Fruit fly (Drosophila melanogaster): ENCODE results near the gene CG10553.
A peak's percentile ranks its signal among the peaks of the same experiment; 100 is the strongest.

The CG10553 gene

DNA sequence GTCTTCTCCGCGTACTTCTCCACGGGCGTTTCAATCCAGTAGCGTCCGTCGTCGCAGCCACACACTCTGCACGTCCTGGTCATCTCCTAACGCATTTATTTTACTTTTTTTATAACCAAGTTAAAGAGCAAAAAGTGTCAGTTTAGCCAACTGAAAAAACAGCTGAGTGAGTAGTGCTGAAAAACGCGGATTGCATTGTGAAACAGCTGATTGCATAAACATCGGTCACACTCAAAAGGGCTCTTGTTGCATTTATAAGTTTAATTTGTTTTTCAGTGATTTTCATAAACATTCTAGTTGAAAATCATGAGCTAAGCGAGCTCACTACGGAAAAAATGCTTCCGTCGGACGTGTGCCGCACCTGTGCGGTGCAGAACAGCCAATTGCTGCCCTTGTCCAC lies 17.2 kb upstream of the CG10553 start, which contains the start of the genes CG10669 and CG11902 (continued):
- peak; percentile 11 for TF ChIP-seq BEAF-32 (GFP tag; optimal IDR thresholded peaks at IDR 0.05)
- TF ChIP-seq slbo (GFP tag; IDR thresholded peaks at IDR 0.05), result no peak
- no peak for TF ChIP-seq CG6654 (GFP tag; optimal IDR thresholded peaks at IDR 0.05)
- TF ChIP-seq Dp (GFP tag; optimal IDR thresholded peaks at IDR 0.05), result peak; percentile 3
- TF ChIP-seq CG10267 (tag; optimal IDR thresholded peaks at IDR 0.05), result peak; percentile 91
- no peak for TF ChIP-seq maf-S (GFP tag; optimal IDR thresholded peaks at IDR 0.05)
- TF ChIP-seq CG10209 (GFP tag; optimal IDR thresholded peaks at IDR 0.05), result no peak
- peak; percentile 40 for TF ChIP-seq pzg (GFP tag; optimal IDR thresholded peaks at IDR 0.05)
- no peak for TF ChIP-seq lbe (GFP tag; optimal IDR thresholded peaks at IDR 0.05)
- TF ChIP-seq CG4617 (GFP tag; optimal IDR thresholded peaks at IDR 0.05; ENCODE audit: borderline replicate concordance), result peak; percentile 29
- TF ChIP-seq ci (GFP tag; IDR thresholded peaks at IDR 0.05), result 0 out of 3 replicates have a peak, but pooled peaks have one; percentile 9
- TF ChIP-seq Sin3A (optimal IDR thresholded peaks at IDR 0.05), result peak; percentile 3
- no peak for TF ChIP-seq Oli (tag; optimal IDR thresholded peaks at IDR 0.05)
- no peak for TF ChIP-seq Chrac-16 (GFP tag; optimal IDR thresholded peaks at IDR 0.05)
- TF ChIP-seq hth (optimal IDR thresholded peaks at IDR 0.05), result no peak
- TF ChIP-seq CG18599 (GFP tag; optimal IDR thresholded peaks at IDR 0.05), result no peak
- TF ChIP-seq tap (tag; optimal IDR thresholded peaks at IDR 0.05), result no peak
- TF ChIP-seq CG2875 (GFP tag; optimal IDR thresholded peaks at IDR 0.05), result no peak
- TF ChIP-seq CG6791 (GFP tag; IDR thresholded peaks at IDR 0.05; ENCODE audit: partially characterized antibody), result 0 out of 3 replicates have a peak, but pooled peaks have one; percentile 23
- no peak for TF ChIP-seq CG7745 (tag; optimal IDR thresholded peaks at IDR 0.05)
- TF ChIP-seq Hmx (GFP tag; optimal IDR thresholded peaks at IDR 0.05), result no peak
- peak; percentile 39 for TF ChIP-seq MESR4 (GFP tag; optimal IDR thresholded peaks at IDR 0.05)
- TF ChIP-seq MBD-R2 (GFP tag; IDR thresholded peaks at IDR 0.05), result peak; percentile 97
- TF ChIP-seq NC2β (GFP tag; optimal IDR thresholded peaks at IDR 0.05), result no peak
- 0 out of 4 replicates have a peak, but pooled peaks have one; percentile 31 for TF ChIP-seq Dll (GFP tag; IDR thresholded peaks at IDR 0.05; ENCODE audit: partially characterized antibody)
- peak; percentile 86 to 98 for TF ChIP-seq crp (GFP tag; optimal IDR thresholded peaks at IDR 0.05)
- TF ChIP-seq CG10543 (GFP tag; optimal IDR thresholded peaks at IDR 0.05), result no peak
- TF ChIP-seq CG13287 (GFP tag; IDR thresholded peaks at IDR 0.05; ENCODE audit: partially characterized antibody), result peak; percentile 26; the same call in 1 of the 2 replicates
- 0 out of 2 replicates have a peak, but pooled peaks have one; percentile 14 for TF ChIP-seq unc-4 (GFP tag; IDR thresholded peaks at IDR 0.05; ENCODE audit: partially characterized antibody)
- peak; percentile 76 for TF ChIP-seq stwl (tag; optimal IDR thresholded peaks at IDR 0.05)
- TF ChIP-seq sd (tag; optimal IDR thresholded peaks at IDR 0.05), result no peak
- TF ChIP-seq gfzf (GFP tag; optimal IDR thresholded peaks at IDR 0.05), result peak; percentile 47

DNA sequence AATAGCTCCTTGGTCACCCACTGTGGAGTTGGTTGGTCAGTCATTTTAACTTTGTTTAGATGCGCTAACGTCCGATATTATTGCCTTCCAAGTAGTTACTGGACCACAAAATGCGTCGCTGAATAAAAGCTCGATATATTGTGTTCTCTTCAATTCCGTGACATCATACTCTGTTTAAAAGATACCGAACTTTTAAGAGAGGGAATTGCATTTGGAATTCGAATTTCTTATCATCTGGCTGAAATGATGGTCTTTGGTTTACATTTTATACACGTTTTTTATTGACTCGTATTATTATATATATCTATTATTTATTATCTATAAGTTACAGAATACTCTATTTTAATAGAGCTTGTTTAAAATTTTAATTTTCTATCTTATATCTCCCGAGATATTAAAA lies 13.2 kb upstream of the CG10553 start, which contains the start of gene CHKov2:
Gene CHKov2, minus strand, starts transcription at position 101 of the 400 bp plus-strand sequence.
- TF ChIP-seq shn (GFP tag; optimal IDR thresholded peaks at IDR 0.05) (no peak), CG3163 (GFP tag; optimal IDR thresholded peaks at IDR 0.05) (peak; percentile 55), Trl (optimal IDR thresholded peaks at IDR 0.05) (peak in 1 of 2 experiments; percentile 11), Trl (GFP tag; optimal IDR thresholded peaks at IDR 0.05) (no peak)

DNA sequence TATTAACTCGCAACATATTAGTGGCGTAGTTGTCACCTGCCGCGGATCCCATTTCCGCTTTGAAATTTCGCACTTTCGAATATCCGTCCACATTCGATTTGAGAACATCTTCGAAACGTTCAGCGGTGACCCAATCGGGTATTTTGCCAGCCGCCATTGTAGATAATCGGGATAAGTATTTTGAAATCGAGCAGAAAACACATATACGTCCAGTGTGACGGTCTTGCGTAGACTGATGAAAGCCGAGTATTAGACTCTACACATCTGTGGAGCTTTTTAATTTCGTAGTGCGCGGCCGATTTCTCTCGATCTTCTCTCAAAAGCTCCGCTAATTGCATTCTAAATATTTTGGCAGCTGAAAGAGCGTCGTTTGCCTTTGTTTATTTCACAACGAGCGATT lies 11.2 kb upstream of the CG10553 start, which contains the start of gene CHKov1:
Gene CHKov1, minus strand, starts transcription at position 238 of the 400 bp plus-strand sequence.
- TF ChIP-seq usp (GFP tag; optimal IDR thresholded peaks at IDR 0.05), result no peak
- no peak for TF ChIP-seq mam (GFP tag; optimal IDR thresholded peaks at IDR 0.05)
- no peak for TF ChIP-seq zfh2 (GFP tag; optimal IDR thresholded peaks at IDR 0.05)
- TF ChIP-seq CG6272 (GFP tag; IDR thresholded peaks at IDR 0.05), result no peak
- no peak for TF ChIP-seq CG15011 (GFP tag; optimal IDR thresholded peaks at IDR 0.05)
- no peak for TF ChIP-seq hbn (GFP tag; IDR thresholded peaks at IDR 0.05; ENCODE audit: partially characterized antibody)
- peak in 1 of 2 experiments; percentile 39 for TF ChIP-seq Trl (optimal IDR thresholded peaks at IDR 0.05)
- TF ChIP-seq Trl (GFP tag; optimal IDR thresholded peaks at IDR 0.05), result no peak
- TF ChIP-seq NfI (GFP tag; optimal IDR thresholded peaks at IDR 0.05), result no peak
- no peak for TF ChIP-seq NC2β (GFP tag; optimal IDR thresholded peaks at IDR 0.05)
- TF ChIP-seq dati (GFP tag; IDR thresholded peaks at IDR 0.05), result no peak
- TF ChIP-seq Ravus (GFP tag; IDR thresholded peaks at IDR 0.05), result no peak
- no peak for TF ChIP-seq Sry-δ (GFP tag; optimal IDR thresholded peaks at IDR 0.05)
- TF ChIP-seq CG2129 (GFP tag; IDR thresholded peaks at IDR 0.05; ENCODE audit: partially characterized antibody), result no peak
- TF ChIP-seq en (GFP tag; optimal IDR thresholded peaks at IDR 0.05), result no peak
- no peak for TF ChIP-seq CG17361 (GFP tag; IDR thresholded peaks at IDR 0.05)
- no peak for TF ChIP-seq CG10654 (GFP tag; optimal IDR thresholded peaks at IDR 0.05)

Data from whole organism, embryonic.